Fruit fly (Drosophila melanogaster) whole organism, embryonic: ENCODE measurements around the gene UQCR-6.4L.
A peak's percentile ranks its signal among the peaks of the same experiment; 100 is the strongest.

Experiments used
- Asciz ChIP-seq: fragments of 200-800 bp; sonication (Bioruptor generic); optimal IDR thresholded peaks from 2 replicates; lab custom pipeline; 2017; ENCODE audit warnings: missing biosample characterization, mild to moderate bottlenecking, missing genetic modification characterization, missing genetic modification reagents
- Atf-2 ChIP-seq: fragments of 200-800 bp; sonication (Bioruptor generic); optimal IDR thresholded peaks from 2 replicates; lab custom pipeline; 2016; ENCODE audit warnings: missing biosample characterization, missing genetic modification characterization
- Bgb ChIP-seq: fragments of 200-800 bp; sonication (Bioruptor generic); IDR thresholded peaks from 2 replicates; pipeline ENCODE4 v1.3.6; 2022; ENCODE audit warnings: missing biosample characterization, missing genetic modification characterization; ENCODE audit not compliant: partially characterized antibody
- Bteb2 ChIP-seq: fragments of 200-800 bp; sonication (Bioruptor generic); optimal IDR thresholded peaks from 2 replicates; lab custom pipeline; 2016; ENCODE audit warnings: missing biosample characterization, missing genetic modification characterization
- CG10267 ChIP-seq: fragments of 200-800 bp; sonication (Bioruptor generic); optimal IDR thresholded peaks from 2 replicates; lab custom pipeline; 2018; ENCODE audit warnings: missing biosample characterization, mild to moderate bottlenecking, missing genetic modification characterization, moderate library complexity
- CG10431 ChIP-seq: fragments of 200-800 bp; sonication (Bioruptor generic); optimal IDR thresholded peaks from 3 replicates; lab custom pipeline; 2018; ENCODE audit warnings: missing biosample characterization, mild to moderate bottlenecking, missing genetic modification characterization
- CG10565 ChIP-seq: fragments of 200-800 bp; sonication (Bioruptor generic); optimal IDR thresholded peaks from 3 replicates; lab custom pipeline; 2016; ENCODE audit warnings: missing biosample characterization, mild to moderate bottlenecking, missing genetic modification characterization
- CG10979 ChIP-seq: fragments of 200-800 bp; sonication (Bioruptor generic); optimal IDR thresholded peaks from 2 replicates; lab custom pipeline; 2018; ENCODE audit warnings: missing biosample characterization, mild to moderate bottlenecking, missing genetic modification characterization, moderate library complexity
- CG12659 ChIP-seq: fragments of 200-800 bp; sonication (Bioruptor generic); optimal IDR thresholded peaks from 3 replicates; lab custom pipeline; 2017; ENCODE audit warnings: mild to moderate bottlenecking, missing biosample characterization, missing genetic modification reagents, missing genetic modification characterization
- CG13894 ChIP-seq: fragments of 200-800 bp; sonication (Bioruptor generic); optimal IDR thresholded peaks from 3 replicates; lab custom pipeline; 2018; ENCODE audit warnings: missing biosample characterization, mild to moderate bottlenecking, missing genetic modification characterization, moderate library complexity
- CG15696 ChIP-seq: fragments of 200-800 bp; sonication (Bioruptor generic); optimal IDR thresholded peaks from 2 replicates; lab custom pipeline; 2019; ENCODE audit warnings: missing biosample characterization, mild to moderate bottlenecking, missing genetic modification characterization, moderate library complexity
- CG16813 ChIP-seq: fragments of 200-800 bp; sonication (Bioruptor generic); IDR thresholded peaks from 3 replicates; pipeline ENCODE4 v1.3.6; 2022; ENCODE audit warnings: missing biosample characterization, missing genetic modification characterization; ENCODE audit not compliant: partially characterized antibody
- CG2129 ChIP-seq: fragments of 200-800 bp; sonication (Bioruptor generic); IDR thresholded peaks from 2 replicates; pipeline ENCODE4 v1.3.6; 2022; ENCODE audit warnings: missing biosample characterization, missing genetic modification characterization; ENCODE audit not compliant: partially characterized antibody
- CG2199 ChIP-seq: fragments of 200-800 bp; sonication (Bioruptor generic); IDR thresholded peaks from 3 replicates; pipeline ENCODE4 v1.3.6; 2022; ENCODE audit warnings: missing biosample characterization, missing genetic modification characterization
- CG2712 ChIP-seq: fragments of 200-800 bp; optimal IDR thresholded peaks from 3 replicates; lab custom pipeline; 2019; ENCODE audit warnings: missing biosample characterization, mild to moderate bottlenecking, missing genetic modification characterization, moderate library complexity
- CG3163 ChIP-seq: fragments of 200-800 bp; sonication (Bioruptor generic); optimal IDR thresholded peaks from 3 replicates; lab custom pipeline; 2016; ENCODE audit warnings: missing biosample characterization, missing genetic modification characterization
- CG34224 ChIP-seq: fragments of 200-800 bp; sonication (Bioruptor generic); IDR thresholded peaks from 3 replicates; pipeline ENCODE4 v1.3.6; 2022; ENCODE audit warnings: missing biosample characterization, missing genetic modification characterization; ENCODE audit not compliant: partially characterized antibody
- CG4617 ChIP-seq: fragments of 200-800 bp; sonication (Bioruptor generic); optimal IDR thresholded peaks from 3 replicates; lab custom pipeline; 2016; ENCODE audit warnings: missing biosample characterization, missing genetic modification characterization, borderline replicate concordance
- CG5953 ChIP-seq: fragments of 200-800 bp; sonication (Bioruptor generic); IDR thresholded peaks from 2 replicates; pipeline ENCODE4 v1.3.6; 2022; ENCODE audit warnings: missing biosample characterization, missing genetic modification characterization
- CG6683 ChIP-seq: fragments of 200-800 bp; sonication (Bioruptor generic); optimal IDR thresholded peaks from 2 replicates; lab custom pipeline; 2017; ENCODE audit warnings: missing biosample characterization, mild to moderate bottlenecking, missing genetic modification characterization, missing genetic modification reagents
- CG8290 ChIP-seq, 3 experiments: fragments of 200-800 bp; sonication (Bioruptor generic); optimal IDR thresholded peaks; 2 replicates each; lab custom pipeline; 2016 to 2019; ENCODE audit warnings: missing biosample characterization in 3 of 3, missing genetic modification characterization in 3 of 3, mild to moderate bottlenecking in 2 of 3, moderate library complexity in 1 of 3
- E2f2 ChIP-seq: fragments of 200-800 bp; sonication (Bioruptor generic); IDR thresholded peaks from 2 replicates; pipeline ENCODE4 v1.3.6; 2022; ENCODE audit warnings: missing biosample characterization, missing genetic modification characterization
- GATAe ChIP-seq: fragments of 200-800 bp; sonication (Bioruptor generic); conservative IDR thresholded peaks from 2 replicates; pipeline ENCODE4 v1.3.6; 2022; ENCODE audit warnings: missing biosample characterization, missing genetic modification characterization
- Hsf ChIP-seq: fragments of 200-800 bp; sonication (Bioruptor generic); optimal IDR thresholded peaks from 3 replicates; lab custom pipeline; 2016; ENCODE audit warnings: missing biosample characterization, missing genetic modification characterization
- Kr ChIP-seq: fragments of 200-800 bp; sonication (Bioruptor generic); optimal IDR thresholded peaks from 2 replicates; lab custom pipeline; 2017; ENCODE audit warnings: missing biosample characterization, mild to moderate bottlenecking, missing genetic modification characterization
- Lpt ChIP-seq: fragments of >200 bp; optimal IDR thresholded peaks from 2 replicates; lab custom pipeline; 2018; ENCODE audit warnings: missing biosample characterization, missing genetic modification characterization
- MBD-R2 ChIP-seq: fragments of 200-800 bp; sonication (Bioruptor generic); IDR thresholded peaks from 2 replicates; pipeline ENCODE4 v1.3.6; 2022; ENCODE audit warnings: missing biosample characterization, missing genetic modification characterization
- NK7.1 ChIP-seq: fragments of 200-800 bp; sonication (Bioruptor generic); optimal IDR thresholded peaks from 3 replicates; lab custom pipeline; 2016; ENCODE audit warnings: missing biosample characterization, missing genetic modification characterization
- Neu2 ChIP-seq: fragments of 200-800 bp; sonication (Bioruptor generic); optimal IDR thresholded peaks from 3 replicates; lab custom pipeline; 2016; ENCODE audit warnings: missing biosample characterization, missing genetic modification characterization, borderline replicate concordance
- Scr ChIP-seq: fragments of 200-800 bp; sonication (Bioruptor generic); IDR thresholded peaks from 2 replicates; pipeline ENCODE4 v1.3.6; 2022; ENCODE audit warnings: missing biosample characterization, missing genetic modification characterization; ENCODE audit not compliant: partially characterized antibody
- ara ChIP-seq: fragments of 200-800 bp; sonication (Bioruptor generic); IDR thresholded peaks from 2 replicates; pipeline ENCODE4 v1.3.6; 2022; ENCODE audit warnings: missing biosample characterization, missing genetic modification characterization
- bigmax ChIP-seq: fragments of 200-800 bp; sonication (Bioruptor generic); optimal IDR thresholded peaks from 2 replicates; lab custom pipeline; 2018; ENCODE audit warnings: missing biosample characterization, mild to moderate bottlenecking, missing genetic modification characterization
- ci ChIP-seq: fragments of 200-800 bp; sonication (Bioruptor generic); IDR thresholded peaks from 3 replicates; pipeline ENCODE4 v1.3.6; 2022; ENCODE audit warnings: missing biosample characterization, missing genetic modification characterization
- emc ChIP-seq: fragments of 200-800 bp; sonication (Bioruptor generic); optimal IDR thresholded peaks from 2 replicates; lab custom pipeline; 2016; ENCODE audit warnings: missing biosample characterization, missing genetic modification characterization
- eyg ChIP-seq: fragments of 200-800 bp; sonication (Bioruptor generic); optimal IDR thresholded peaks from 3 replicates; lab custom pipeline; 2016; ENCODE audit warnings: missing biosample characterization, missing genetic modification characterization
- fu2 ChIP-seq: fragments of 200-800 bp; sonication (Bioruptor generic); optimal IDR thresholded peaks from 2 replicates; lab custom pipeline; 2016; ENCODE audit warnings: missing biosample characterization, missing genetic modification characterization
- gro ChIP-seq: fragments of 200-800 bp; sonication (Bioruptor generic); optimal IDR thresholded peaks from 2 replicates; lab custom pipeline; 2016; ENCODE audit warnings: missing biosample characterization, missing genetic modification characterization
- hbn ChIP-seq: fragments of 200-800 bp; sonication (Bioruptor generic); IDR thresholded peaks from 2 replicates; pipeline ENCODE4 v1.3.6; 2022; ENCODE audit warnings: missing biosample characterization, missing genetic modification characterization; ENCODE audit not compliant: partially characterized antibody
- hkb ChIP-seq, 2 experiments: fragments of 200-800 bp in 1 of 2; fragments of >200 bp in 1 of 2; sonication (Bioruptor generic) in 1 of 2; IDR thresholded peaks in 1 of 2; optimal IDR thresholded peaks in 1 of 2; 2 replicates each; pipeline versions ENCODE4 v1.3.6 to Lab custom; 2017 to 2022; ENCODE audit warnings: missing biosample characterization in 1 of 2, missing genetic modification characterization in 1 of 2
- jing ChIP-seq: fragments of 200-800 bp; sonication (Bioruptor generic); optimal IDR thresholded peaks from 2 replicates; lab custom pipeline; 2018; ENCODE audit warnings: missing biosample characterization, mild to moderate bottlenecking, missing genetic modification characterization
- lilli ChIP-seq: fragments of 200-800 bp; sonication (Bioruptor generic); optimal IDR thresholded peaks from 3 replicates; lab custom pipeline; 2016; ENCODE audit warnings: missing biosample characterization, missing genetic modification characterization
- maf-S ChIP-seq: fragments of 200-800 bp; sonication (Bioruptor generic); optimal IDR thresholded peaks from 2 replicates; lab custom pipeline; 2016; ENCODE audit warnings: missing biosample characterization, missing genetic modification characterization
- nau ChIP-seq: fragments of 200-800 bp; sonication (Bioruptor generic); optimal IDR thresholded peaks from 3 replicates; lab custom pipeline; 2017; ENCODE audit warnings: missing biosample characterization, mild to moderate bottlenecking, missing genetic modification characterization, missing genetic modification reagents
- sd ChIP-seq: fragments of 200-800 bp; sonication (Bioruptor generic); optimal IDR thresholded peaks from 3 replicates; lab custom pipeline; 2018; ENCODE audit warnings: missing biosample characterization, mild to moderate bottlenecking, missing genetic modification characterization, moderate library complexity
- sna ChIP-seq: fragments of 200-800 bp; sonication (Bioruptor generic); IDR thresholded peaks from 2 replicates; pipeline ENCODE4 v1.3.6; 2022; ENCODE audit warnings: missing biosample characterization, missing genetic modification characterization; ENCODE audit not compliant: partially characterized antibody
- sob ChIP-seq: fragments of 200-800 bp; sonication (Bioruptor generic); IDR thresholded peaks from 2 replicates; pipeline ENCODE4 v1.3.6; 2022; ENCODE audit warnings: missing biosample characterization, missing genetic modification characterization
- ssp ChIP-seq: fragments of 200-800 bp; sonication (Bioruptor generic); IDR thresholded peaks from 2 replicates; pipeline ENCODE4 v1.3.6; 2022; ENCODE audit warnings: missing biosample characterization, missing genetic modification characterization
- unc-4 ChIP-seq: fragments of 200-800 bp; sonication (Bioruptor generic); IDR thresholded peaks from 2 replicates; pipeline ENCODE4 v1.3.6; 2022; ENCODE audit warnings: missing biosample characterization, missing genetic modification characterization; ENCODE audit not compliant: partially characterized antibody
- vvl ChIP-seq: fragments of 200-800 bp; sonication (Bioruptor generic); IDR thresholded peaks from 2 replicates; pipeline ENCODE4 v1.3.6; 2022; ENCODE audit warnings: missing biosample characterization, missing genetic modification characterization

UQCR-6.4L gene

DNA sequence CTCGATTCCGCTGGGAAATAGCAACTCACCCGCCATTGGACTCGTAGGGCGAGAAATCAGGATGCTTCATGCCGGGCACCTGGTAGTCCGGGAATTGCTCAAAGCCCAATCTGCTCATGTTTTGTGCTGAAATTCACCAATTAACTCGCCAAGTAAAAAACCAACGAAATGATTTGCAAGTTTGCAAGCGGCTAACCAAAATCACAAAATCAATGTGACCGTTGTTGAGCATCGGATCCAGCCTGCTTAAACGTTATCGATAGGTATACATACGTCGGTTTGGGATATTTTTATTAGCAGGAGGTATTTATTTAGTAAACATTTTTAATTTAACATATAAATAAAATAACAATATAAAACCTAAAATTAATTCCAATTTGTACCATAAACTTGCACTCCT is 43.7 kb downstream of the UQCR-6.4L start, which contains the start of gene Prosbeta6 (continued):
- TF ChIP-seq Hsf (GFP tag; lab: Kevin White, UChicago) = no peak
- TF ChIP-seq CG8290 (GFP tag; optimal IDR thresholded peaks at IDR 0.05; lab: Kevin White, UChicago) = no peak
- TF ChIP-seq CG8290 (tag; optimal IDR thresholded peaks at IDR 0.05; lab: Kevin White, UChicago) = no peak
- no peak for TF ChIP-seq CG15696 (tag; lab: Kevin White, UChicago)
- TF ChIP-seq CG10565 (GFP tag; lab: Kevin White, UChicago) = no peak
- TF ChIP-seq sna (GFP tag; lab: Robert Waterston, UW) = 0 out of 2 replicates have a peak, but pooled peaks have one; percentile 45
- TF ChIP-seq NK7.1 (GFP tag; lab: Kevin White, UChicago) = no peak
- no peak for TF ChIP-seq eyg
- TF ChIP-seq Atf-2 = no peak
- no peak for TF ChIP-seq ssp (GFP tag; lab: Robert Waterston, UW)
- peak; percentile 29 for TF ChIP-seq CG4617 (GFP tag; lab: Kevin White, UChicago)
- no peak for TF ChIP-seq gro (GFP tag; lab: Kevin White, UChicago)
- peak; percentile 54; the same call in 1 of the 2 replicates for TF ChIP-seq unc-4 (GFP tag; lab: Robert Waterston, UW)
- peak; percentile 48 for TF ChIP-seq E2f2 (GFP tag; lab: Robert Waterston, UW)
- peak; percentile 59 for TF ChIP-seq MBD-R2
- no peak for TF ChIP-seq GATAe
- no peak for TF ChIP-seq CG6683
- peak; percentile 59 for TF ChIP-seq Scr (GFP tag; lab: Robert Waterston, UW)
- peak; percentile 56 for TF ChIP-seq bigmax (GFP tag; lab: Kevin White, UChicago)
- TF ChIP-seq Bgb (GFP tag; lab: Robert Waterston, UW) = peak; percentile 56
- peak; percentile 44; the same call in 2 of the 3 replicates for TF ChIP-seq CG16813
- TF ChIP-seq emc = no peak
- no peak for TF ChIP-seq maf-S (GFP tag; lab: Kevin White, UChicago)
- peak; percentile 50; the same call in 2 of the 3 replicates for TF ChIP-seq CG34224
- no peak for TF ChIP-seq jing (GFP tag; lab: Kevin White, UChicago)
- TF ChIP-seq ci = no peak
- TF ChIP-seq CG12659 = peak; percentile 39
- no peak for TF ChIP-seq Bteb2 (GFP tag; lab: Kevin White, UChicago)
- no peak for TF ChIP-seq CG2199
- TF ChIP-seq Neu2 (GFP tag; lab: Kevin White, UChicago) = no peak
- TF ChIP-seq hbn (GFP tag; lab: Robert Waterston, UW) = peak; percentile 43
- TF ChIP-seq hkb (optimal IDR thresholded peaks at IDR 0.05; lab: Kevin White, UChicago) = no peak
- no peak for TF ChIP-seq hkb (GFP tag; IDR thresholded peaks at IDR 0.05; lab: Robert Waterston, UW)
- no peak for TF ChIP-seq CG5953 (GFP tag; lab: Robert Waterston, UW)
- TF ChIP-seq CG2129 (GFP tag; lab: Robert Waterston, UW) = 0 out of 2 replicates have a peak, but pooled peaks have one; percentile 12
- TF ChIP-seq nau (GFP tag; lab: Kevin White, UChicago) = no peak
- TF ChIP-seq ara (GFP tag; lab: Robert Waterston, UW) = no peak
- no peak for TF ChIP-seq fu2 (GFP tag; lab: Kevin White, UChicago)
- TF ChIP-seq CG10431 (GFP tag; lab: Kevin White, UChicago) = no peak
- no peak for TF ChIP-seq Lpt (GFP tag; lab: Kevin White, UChicago)
- no peak for TF ChIP-seq lilli (GFP tag; lab: Kevin White, UChicago)
- no peak for TF ChIP-seq sob (GFP tag; lab: Robert Waterston, UW)
- TF ChIP-seq Kr (GFP tag; lab: Kevin White, UChicago) = no peak
- TF ChIP-seq sd = peak; percentile 45
- TF ChIP-seq CG10267 (tag; lab: Kevin White, UChicago) = peak; percentile 22
- TF ChIP-seq Asciz (GFP tag; lab: Kevin White, UChicago) = no peak
- no peak for TF ChIP-seq CG13894
- no peak for TF ChIP-seq CG3163 (GFP tag; lab: Kevin White, UChicago)
- TF ChIP-seq CG2712 = peak; percentile 18
- TF ChIP-seq vvl (GFP tag; lab: Robert Waterston, UW) = no peak
- no peak for TF ChIP-seq CG10979
